Worm (Caenorhabditis elegans): ENCODE measurements around the gene hmit-1.3.

The hmit-1.3 gene

DNA sequence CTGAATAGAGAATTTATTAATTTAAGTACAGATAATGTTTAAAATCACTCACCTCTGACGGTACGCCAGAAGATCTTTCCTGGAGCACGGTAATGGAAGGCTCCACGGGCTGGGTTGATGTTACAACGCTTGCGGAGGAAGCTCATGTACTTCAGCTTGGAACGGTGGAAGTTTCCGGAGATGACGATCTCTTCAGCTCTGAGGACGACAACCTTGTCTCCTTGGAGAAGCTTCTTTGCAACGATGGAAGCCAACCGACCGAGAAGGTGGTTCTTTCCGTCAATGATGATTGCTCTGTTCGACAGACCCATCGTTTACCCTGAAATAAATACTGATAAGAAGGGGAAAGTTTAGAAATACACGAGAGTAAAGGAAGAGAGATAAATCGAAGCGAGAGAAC is 16.1 kb downstream of the hmit-1.3 start, which contains the start of gene rpl-16 (continued):
- TF ChIP-seq F39B2.1 (GFP tag; IDR thresholded peaks at IDR 0.05): peak; percentile 34; the same call in 1 of the 2 replicates
- peak; percentile 66; the same call in 1 of the 2 replicates for TF ChIP-seq hsf-1 (GFP tag; IDR thresholded peaks at IDR 0.05)
- no peak for TF ChIP-seq aptf-2 (GFP tag; conservative IDR thresholded peaks at IDR 0.05)
- no peak for TF ChIP-seq F22D6.2 (tag; optimal IDR thresholded peaks at IDR 0.05)
- no peak for TF ChIP-seq madf-10 (tag; optimal IDR thresholded peaks at IDR 0.05)
- TF ChIP-seq mel-28 (tag; optimal IDR thresholded peaks at IDR 0.05; ENCODE audit: borderline replicate concordance): no peak
- no peak for TF ChIP-seq him-1 (tag; optimal IDR thresholded peaks at IDR 0.05)
- no peak for TF ChIP-seq F55B11.4 (tag; optimal IDR thresholded peaks at IDR 0.05; ENCODE audit: borderline replicate concordance, insufficient read depth)
- TF ChIP-seq nfyb-1 (GFP tag; IDR thresholded peaks at IDR 0.05): peak; percentile 61; the same call in 1 of the 2 replicates
- TF ChIP-seq nfya-1 (tag; optimal IDR thresholded peaks at IDR 0.05; ENCODE audit: borderline replicate concordance, insufficient read depth): no peak
- TF ChIP-seq lin-54 (GFP tag; optimal IDR thresholded peaks at IDR 0.05): peak; percentile 47
- TF ChIP-seq T26A5.8 (tag; optimal IDR thresholded peaks at IDR 0.05): no peak
- TF ChIP-seq hmg-20 (GFP tag; IDR thresholded peaks at IDR 0.05): no peak
- TF ChIP-seq F10E7.11 (tag; optimal IDR thresholded peaks at IDR 0.05): no peak
- peak; percentile 46 for TF ChIP-seq mcd-1 (GFP tag; IDR thresholded peaks at IDR 0.05)
- TF ChIP-seq hlh-12 (tag; optimal IDR thresholded peaks at IDR 0.05): no peak
- TF ChIP-seq lin-26 (GFP tag; IDR thresholded peaks at IDR 0.05): no peak
- no peak for TF ChIP-seq nhr-80 (tag; optimal IDR thresholded peaks at IDR 0.05)
- no peak for TF ChIP-seq F57A8.1 (GFP tag; optimal IDR thresholded peaks at IDR 0.05)
- no peak for TF ChIP-seq F57C9.4 (tag; optimal IDR thresholded peaks at IDR 0.05)
- no peak for TF ChIP-seq ama-1 (optimal IDR thresholded peaks at IDR 0.05)
- peak in 1 of 2 experiments; percentile 67 for TF ChIP-seq ama-1 (GFP tag; optimal IDR thresholded peaks at IDR 0.05)
- TF ChIP-seq ztf-28 (GFP tag; IDR thresholded peaks at IDR 0.05): no peak
- TF ChIP-seq snpc-3.4 (tag; optimal IDR thresholded peaks at IDR 0.05): peak; percentile 4
- no peak for TF ChIP-seq bed-2 (GFP tag; IDR thresholded peaks at IDR 0.05)
- TF ChIP-seq ceh-91 (GFP tag; IDR thresholded peaks at IDR 0.05): no peak
- TF ChIP-seq attf-5 (GFP tag; optimal IDR thresholded peaks at IDR 0.05): no peak
- TF ChIP-seq F37B4.10 (GFP tag; IDR thresholded peaks at IDR 0.05): no peak
- no peak for TF ChIP-seq let-526 (GFP tag; IDR thresholded peaks at IDR 0.05)
- TF ChIP-seq F49E8.2 (tag; optimal IDR thresholded peaks at IDR 0.05; ENCODE audit: insufficient read depth): peak; percentile 38
- TF ChIP-seq pbrm-1 (GFP tag; IDR thresholded peaks at IDR 0.05): peak; percentile 31
- TF ChIP-seq cebp-2 (GFP tag; IDR thresholded peaks at IDR 0.05): no peak
- no peak for TF ChIP-seq chd-7 (tag; optimal IDR thresholded peaks at IDR 0.05)
- TF ChIP-seq ekl-4 (GFP tag; IDR thresholded peaks at IDR 0.05): peak; percentile 73
- peak; percentile 9 for TF ChIP-seq tbp1 (GFP tag; optimal IDR thresholded peaks at IDR 0.05)
- TF ChIP-seq hrde-1 (tag; optimal IDR thresholded peaks at IDR 0.05; ENCODE audit: borderline replicate concordance): no peak
- no peak for TF ChIP-seq lir-1 (GFP tag; conservative IDR thresholded peaks at IDR 0.05)
- no peak for TF ChIP-seq nhr-120 (GFP tag; IDR thresholded peaks at IDR 0.05)
- TF ChIP-seq pha-4 (tag; optimal IDR thresholded peaks at IDR 0.05): no peak
- TF ChIP-seq sea-2 (GFP tag; IDR thresholded peaks at IDR 0.05): no peak
- no peak for TF ChIP-seq nhr-27 (tag; optimal IDR thresholded peaks at IDR 0.05)
- TF ChIP-seq egl-18 (GFP tag; IDR thresholded peaks at IDR 0.05): peak; percentile 62; the same call in 1 of the 2 replicates
